Worm (Caenorhabditis elegans): ENCODE results near the gene clc-29.

DNA sequence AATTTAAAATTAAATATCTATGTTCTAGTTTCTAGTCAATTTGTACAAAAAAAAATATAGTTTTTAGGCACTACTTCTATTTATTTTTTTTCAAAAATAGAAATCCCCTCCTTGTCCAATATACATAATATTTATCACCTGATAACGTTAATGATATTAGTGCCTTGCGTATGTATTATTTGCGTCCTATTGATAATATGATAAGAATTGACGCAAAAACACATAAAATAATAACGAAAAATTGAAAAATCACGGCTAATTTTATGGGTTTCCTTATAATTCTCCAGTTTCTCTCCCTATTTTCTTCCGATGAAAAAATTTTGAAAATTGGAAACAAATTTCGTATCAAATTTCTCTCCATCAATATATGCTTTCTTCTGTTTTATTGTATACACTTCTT is 48.0 kb downstream of the clc-29 start:
- TF ChIP-seq lin-39 (tag; optimal IDR thresholded peaks at IDR 0.05) (no peak), pha-4 (tag; optimal IDR thresholded peaks at IDR 0.05) (peak; percentile 43), zag-1 (tag; optimal IDR thresholded peaks at IDR 0.05) (no peak), ama-1 (optimal IDR thresholded peaks at IDR 0.05) (no peak), unc-39 (tag; optimal IDR thresholded peaks at IDR 0.05) (no peak), nhr-77 (tag; optimal IDR thresholded peaks at IDR 0.05) (no peak), jun-1 (tag; optimal IDR thresholded peaks at IDR 0.05) (no peak), mdl-1 (tag; optimal IDR thresholded peaks at IDR 0.05) (no peak), ZK546.5 (tag; optimal IDR thresholded peaks at IDR 0.05) (no peak)

Data from whole organism, L3 larva.